Worm (Caenorhabditis elegans) whole organism, young adult: ENCODE measurements around the gene ins-13.

Experiments used
- B0019.2 ChIP-seq: fragments of 200-800 bp; sonication (Bioruptor generic); conservative IDR thresholded peaks from 2 replicates; pipeline ENCODE4 v1.3.6; 2022; ENCODE audit warnings: missing genetic modification reagents, missing genetic modification characterization, missing compliant biosample characterization
- B0261.1 ChIP-seq: sonication (generic microtip); optimal IDR thresholded peaks from 2 replicates; lab custom pipeline; 2016; ENCODE audit warnings: mild to moderate bottlenecking, missing genetic modification characterization, moderate library complexity, missing compliant biosample characterization
- D2030.7 ChIP-seq: fragments of 200-800 bp; sonication (Bioruptor generic); IDR thresholded peaks from 2 replicates; pipeline ENCODE4 v1.3.6; 2022; ENCODE audit warnings: missing genetic modification reagents, missing genetic modification characterization, missing compliant biosample characterization
- F55B11.4 ChIP-seq: sonication (generic microtip); optimal IDR thresholded peaks from 2 replicates; lab custom pipeline; 2016; ENCODE audit warnings: missing compliant biosample characterization, missing genetic modification characterization, borderline replicate concordance; ENCODE audit not compliant: insufficient read depth
- Y56A3A.18 ChIP-seq: fragments of 200-800 bp; sonication (Bioruptor generic); IDR thresholded peaks from 2 replicates; pipeline ENCODE4 v1.3.6; 2022; ENCODE audit warnings: missing genetic modification reagents, missing genetic modification characterization, missing compliant biosample characterization
- Y67H2A.10 ChIP-seq: fragments of 200-800 bp; sonication (Bioruptor generic); conservative IDR thresholded peaks from 2 replicates; pipeline ENCODE4 v1.3.6; 2022; ENCODE audit warnings: missing genetic modification reagents, missing genetic modification characterization, missing compliant biosample characterization
- Y79H2A.3 ChIP-seq: fragments of 200-800 bp; sonication (Bioruptor generic); conservative IDR thresholded peaks from 2 replicates; pipeline ENCODE4 v1.3.6; 2022; ENCODE audit warnings: missing genetic modification reagents, missing genetic modification characterization, missing compliant biosample characterization
- Y95B8A.8 ChIP-seq: fragments of 200-800 bp; sonication (Bioruptor generic); IDR thresholded peaks from 2 replicates; pipeline ENCODE4 v1.3.6; 2022; ENCODE audit warnings: missing genetic modification reagents, missing genetic modification characterization, missing compliant biosample characterization
- ZK185.1 ChIP-seq: sonication (generic microtip); optimal IDR thresholded peaks from 2 replicates; lab custom pipeline; 2016; ENCODE audit warnings: mild to moderate bottlenecking, missing genetic modification characterization, missing compliant biosample characterization; ENCODE audit not compliant: poor library complexity, severe bottlenecking
- akir-1 ChIP-seq: fragments of 200-800 bp; sonication (Bioruptor generic); optimal IDR thresholded peaks from 2 replicates; lab custom pipeline; 2018; ENCODE audit warnings: mild to moderate bottlenecking, missing genetic modification characterization, moderate library complexity, missing compliant biosample characterization
- ama-1 ChIP-seq, 3 experiments: fragments of 150-350 bp in 1 of 3; sonication (generic microtip) in 2 of 3; optimal IDR thresholded peaks; 2 replicates each; lab custom pipeline; 2014 to 2018; ENCODE audit warnings: missing biosample characterization in 2 of 3, missing genetic modification characterization in 2 of 3, missing genetic modification reagents in 2 of 3
- atf-7 ChIP-seq: sonication (generic microtip); optimal IDR thresholded peaks from 2 replicates; lab custom pipeline; 2017; ENCODE audit warnings: mild to moderate bottlenecking, missing genetic modification characterization, missing compliant biosample characterization
- attf-3 ChIP-seq: fragments of 200-800 bp; sonication (Bioruptor generic); conservative IDR thresholded peaks from 2 replicates; pipeline ENCODE4 v1.3.6; 2022; ENCODE audit warnings: missing genetic modification reagents, missing genetic modification characterization, missing compliant biosample characterization
- ccch-3 ChIP-seq: fragments of 200-800 bp; sonication (Bioruptor generic); optimal IDR thresholded peaks from 2 replicates; lab custom pipeline; 2018; ENCODE audit warnings: mild to moderate bottlenecking, missing genetic modification characterization, missing compliant biosample characterization
- cebp-1 ChIP-seq, 2 experiments: fragments of 200-800 bp in 1 of 2; sonication (Bioruptor generic) in 1 of 2; sonication (generic microtip) in 1 of 2; IDR thresholded peaks in 1 of 2; optimal IDR thresholded peaks in 1 of 2; 2 replicates each; pipeline versions ENCODE4 v1.3.6 to Lab custom; 2017 to 2022; ENCODE audit warnings: missing compliant biosample characterization in 2 of 2, missing genetic modification characterization in 2 of 2, mild to moderate bottlenecking in 1 of 2, missing genetic modification reagents in 1 of 2, moderate library complexity in 1 of 2
- ceh-79 ChIP-seq: sonication (generic microtip); optimal IDR thresholded peaks from 2 replicates; lab custom pipeline; 2017; ENCODE audit warnings: mild to moderate bottlenecking, missing genetic modification characterization, missing compliant biosample characterization
- dpl-1 ChIP-seq: fragments of 150-350 bp; optimal IDR thresholded peaks from 2 replicates; lab custom pipeline; 2014; ENCODE audit warnings: missing biosample characterization, missing genetic modification reagents, missing genetic modification characterization
- efl-1 ChIP-seq: fragments of 150-350 bp; optimal IDR thresholded peaks from 2 replicates; lab custom pipeline; 2014; ENCODE audit warnings: missing biosample characterization, missing genetic modification reagents, missing genetic modification characterization
- ets-4 ChIP-seq: fragments of 200-800 bp; sonication (Bioruptor generic); optimal IDR thresholded peaks from 2 replicates; lab custom pipeline; 2018; ENCODE audit warnings: mild to moderate bottlenecking, missing genetic modification characterization, missing compliant biosample characterization
- fkh-3 ChIP-seq: sonication (generic microtip); optimal IDR thresholded peaks from 2 replicates; lab custom pipeline; 2016; ENCODE audit warnings: mild to moderate bottlenecking, missing genetic modification characterization, missing compliant biosample characterization
- hmg-1.2 ChIP-seq: fragments of 200-800 bp; sonication (Bioruptor generic); IDR thresholded peaks from 2 replicates; pipeline ENCODE4 v1.3.6; 2022; ENCODE audit warnings: missing genetic modification reagents, missing genetic modification characterization, missing compliant biosample characterization
- let-526 ChIP-seq: fragments of 200-800 bp; sonication (Bioruptor generic); IDR thresholded peaks from 2 replicates; pipeline ENCODE4 v1.3.6; 2022; ENCODE audit warnings: missing genetic modification reagents, missing genetic modification characterization, missing compliant biosample characterization
- lin-26 ChIP-seq: fragments of 200-800 bp; sonication (Bioruptor generic); IDR thresholded peaks from 2 replicates; pipeline ENCODE4 v1.3.6; 2022; ENCODE audit warnings: missing genetic modification reagents, missing genetic modification characterization, missing compliant biosample characterization
- lin-35 ChIP-seq, 3 experiments: fragments of 150-350 bp in 2 of 3; sonication (generic microtip) in 1 of 3; optimal IDR thresholded peaks; 2 replicates each; lab custom pipeline; 2014 to 2018; ENCODE audit warnings: missing biosample characterization in 3 of 3, missing genetic modification characterization in 3 of 3, missing genetic modification reagents in 3 of 3
- lir-1 ChIP-seq: fragments of 200-800 bp; sonication (Bioruptor generic); conservative IDR thresholded peaks from 2 replicates; pipeline ENCODE4 v1.3.6; 2022; ENCODE audit warnings: missing genetic modification reagents, missing genetic modification characterization, missing compliant biosample characterization
- madf-3 ChIP-seq: fragments of 200-800 bp; sonication (Bioruptor generic); IDR thresholded peaks from 2 replicates; pipeline ENCODE4 v1.3.6; 2022; ENCODE audit warnings: missing genetic modification reagents, missing genetic modification characterization, missing compliant biosample characterization
- madf-6 ChIP-seq: fragments of 200-800 bp; sonication (Bioruptor generic); IDR thresholded peaks from 2 replicates; pipeline ENCODE4 v1.3.6; 2022; ENCODE audit warnings: missing genetic modification reagents, missing genetic modification characterization, missing compliant biosample characterization
- madf-8 ChIP-seq: fragments of 200-800 bp; sonication (Bioruptor generic); conservative IDR thresholded peaks from 2 replicates; pipeline ENCODE4 v1.3.6; 2022; ENCODE audit warnings: missing genetic modification reagents, missing genetic modification characterization, missing compliant biosample characterization
- nfya-2 ChIP-seq: fragments of 200-800 bp; sonication (Bioruptor generic); IDR thresholded peaks from 2 replicates; pipeline ENCODE4 v1.3.6; 2022; ENCODE audit warnings: missing genetic modification reagents, missing genetic modification characterization, missing compliant biosample characterization
- snpc-1.3 ChIP-seq: sonication (generic microtip); optimal IDR thresholded peaks from 2 replicates; lab custom pipeline; 2017; ENCODE audit warnings: missing genetic modification characterization, mild to moderate bottlenecking, missing compliant biosample characterization, antibody characterized with exemption, moderate library complexity, missing genotype, missing genetic modification reagents; ENCODE audit not compliant: insufficient read depth
- tbp1 ChIP-seq: fragments of 200-800 bp; sonication (Bioruptor generic); optimal IDR thresholded peaks from 2 replicates; lab custom pipeline; 2018; ENCODE audit warnings: mild to moderate bottlenecking, missing genetic modification characterization, missing compliant biosample characterization
- xnd-1 ChIP-seq: sonication (generic microtip); optimal IDR thresholded peaks from 2 replicates; lab custom pipeline; 2016; ENCODE audit warnings: missing genotype, missing genetic modification reagents, missing genetic modification characterization, missing compliant biosample characterization
- ztf-26 ChIP-seq: sonication (generic microtip); optimal IDR thresholded peaks from 2 replicates; lab custom pipeline; 2017; ENCODE audit warnings: missing genetic modification characterization, missing compliant biosample characterization

ins-13 gene

DNA sequence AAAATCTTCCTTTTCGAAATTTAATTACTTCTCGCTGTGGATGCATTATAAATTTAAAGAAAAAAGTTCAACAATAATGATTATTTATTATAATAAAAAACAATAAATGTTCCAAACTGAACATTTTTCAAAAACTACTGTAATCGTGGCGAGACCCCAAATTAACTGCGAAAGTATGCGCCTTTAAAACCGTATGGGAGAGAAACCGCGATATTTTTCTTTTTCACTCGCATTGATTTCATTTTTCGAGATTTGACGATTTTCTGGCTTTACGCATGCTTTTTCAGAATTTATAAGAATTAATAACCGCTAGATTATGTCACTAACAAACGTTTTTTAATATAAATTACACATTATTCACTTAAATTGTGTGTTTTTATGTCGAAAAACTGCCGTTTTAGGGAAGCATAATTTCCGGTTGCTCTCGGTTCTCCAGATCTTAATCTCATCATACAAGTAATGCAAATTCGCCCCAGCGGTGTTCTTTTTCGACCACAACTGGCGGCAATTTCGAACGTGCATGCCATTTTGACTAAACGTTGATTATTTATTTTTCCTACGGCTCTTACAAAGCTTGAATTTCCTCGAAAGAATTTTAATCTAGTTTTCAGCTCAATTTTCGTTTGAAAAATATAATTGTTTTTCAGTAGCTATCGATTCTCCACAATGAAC lies 43.5 kb downstream of the ins-13 start, which contains the start of gene F12A10.8 (continued):
- TF ChIP-seq B0019.2 (GFP tag; lab: Robert Waterston, UW) (no peak), snpc-1.3 (tag; lab: Kevin White, UChicago) (peak; percentile 1), lin-35 (GFP tag; optimal IDR thresholded peaks at IDR 0.05; lab: Kevin White, UChicago) (peak in 1 of 3 experiments; percentile 60), B0261.1 (tag; lab: Kevin White, UChicago) (no peak), tbp1 (GFP tag; lab: Kevin White, UChicago) (no peak), akir-1 (GFP tag; lab: Kevin White, UChicago) (no peak), lin-26 (no peak)

DNA sequence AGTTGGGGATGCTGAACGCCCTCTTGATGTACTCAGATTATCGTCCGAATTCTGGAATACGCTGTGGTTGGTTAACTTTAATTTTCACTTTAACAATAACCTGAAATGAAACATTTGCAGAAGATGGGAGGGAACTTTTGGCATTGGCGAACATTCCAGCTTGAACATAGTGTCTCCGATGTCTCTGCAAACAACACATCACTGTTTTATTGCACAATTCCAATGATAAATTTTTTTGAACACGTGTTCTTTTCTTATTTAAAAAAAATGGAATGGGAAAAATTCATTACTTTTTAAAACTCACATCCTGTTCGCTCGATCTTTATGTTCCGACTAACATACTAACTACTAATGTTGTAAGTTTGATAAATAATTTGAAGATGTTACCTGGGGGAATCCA lies 44.2 kb downstream of the ins-13 start, which contains the start of gene fzy-1:
TSS of gene fzy-1 (plus strand) at position 301 of the 400 bp plus-strand sequence.
- TF ChIP-seq atf-7 (tag; lab: Kevin White, UChicago) (no peak), Y67H2A.10 (no peak), Y95B8A.8 (no peak)
- TF ChIP-seq, all 124 proteins: peak for 0

DNA sequence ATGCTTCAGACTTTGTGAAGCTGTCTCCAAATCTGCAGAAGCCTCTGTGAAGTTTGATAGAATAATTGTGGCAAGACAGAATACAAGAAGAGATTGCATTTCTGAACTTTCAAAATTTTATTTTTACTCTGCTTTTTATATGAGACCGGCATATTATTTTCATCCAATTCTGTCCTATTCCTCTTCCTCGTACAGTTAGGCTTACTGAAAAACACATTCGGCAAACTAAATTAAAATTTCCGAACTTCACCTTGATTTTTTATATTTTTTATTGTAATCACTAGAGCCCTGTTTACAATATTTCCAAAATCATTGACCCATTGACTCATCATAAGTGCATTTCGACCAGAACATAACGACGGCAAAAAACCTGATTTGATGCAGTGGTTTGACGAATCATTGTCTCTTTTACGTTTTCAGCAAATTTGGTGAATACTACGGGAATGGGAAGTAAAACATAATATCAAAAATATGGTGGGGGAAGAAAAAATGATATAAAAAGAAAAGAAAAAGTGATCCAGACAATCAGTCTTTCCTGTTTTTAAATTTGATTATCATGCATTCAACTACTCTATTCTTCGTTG lies 46.4 kb downstream of the ins-13 start, which contains the start of the genes suex-1 and F12A10.9:
TSS of gene suex-1 (minus strand) at position 101 of the 584 bp plus-strand sequence.
TSS of gene F12A10.9 (plus strand) at position 534 of the 584 bp plus-strand sequence.
- no peak for TF ChIP-seq attf-3 (GFP tag; lab: Robert Waterston, UW)
- no peak for TF ChIP-seq Y79H2A.3
- TF ChIP-seq F55B11.4: no peak
- TF ChIP-seq, all 124 proteins: peak for 0

DNA sequence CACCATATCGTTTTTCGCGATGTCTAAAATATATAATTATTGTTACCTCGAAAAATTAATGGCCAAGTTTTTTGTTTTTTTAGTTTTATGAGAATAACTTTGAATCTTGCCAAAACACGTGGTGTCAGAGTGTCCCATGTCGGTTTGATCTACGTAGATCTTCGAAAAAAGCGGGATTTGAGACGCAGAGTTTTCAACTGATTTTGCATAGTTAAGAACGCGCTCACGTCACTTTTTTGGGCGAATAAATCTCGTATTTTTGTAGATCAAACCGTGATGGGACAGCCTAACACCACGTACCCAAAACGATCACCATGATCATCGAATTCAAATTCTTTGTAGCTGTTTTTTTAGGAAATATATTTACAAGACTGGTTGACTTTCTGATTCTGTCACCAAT lies 47.1 kb downstream of the ins-13 start:
- TF ChIP-seq madf-8 (GFP tag; lab: Robert Waterston, UW) (peak; percentile 33), cebp-1 (GFP tag; IDR thresholded peaks at IDR 0.05; lab: Robert Waterston, UW) (no peak), cebp-1 (tag; optimal IDR thresholded peaks at IDR 0.05; lab: Kevin White, UChicago) (no peak), lin-26 (0 out of 2 replicates have a peak, but pooled peaks have one; percentile 44), xnd-1 (tag; lab: Kevin White, UChicago) (peak; percentile 44), efl-1 (GFP tag; lab: Kevin White, UChicago) (peak; percentile 59), lir-1 (no peak), dpl-1 (GFP tag; lab: Kevin White, UChicago) (peak; percentile 14), madf-6 (GFP tag; lab: Robert Waterston, UW) (peak; percentile 83), madf-3 (peak; percentile 51; the same call in 1 of the 2 replicates), Y79H2A.3 (no peak), ama-1 (optimal IDR thresholded peaks at IDR 0.05; lab: Kevin White, UChicago) (no peak), ama-1 (GFP tag; optimal IDR thresholded peaks at IDR 0.05; lab: Kevin White, UChicago) (no peak), ceh-79 (tag; lab: Kevin White, UChicago) (no peak), fkh-3 (tag; lab: Kevin White, UChicago) (no peak), D2030.7 (0 out of 2 replicates have a peak, but pooled peaks have one; percentile 27), ZK185.1 (tag; lab: Kevin White, UChicago) (no peak), nfya-2 (GFP tag; lab: Robert Waterston, UW) (no peak), ztf-26 (no peak), let-526 (GFP tag; lab: Robert Waterston, UW) (no peak), Y56A3A.18 (GFP tag; lab: Robert Waterston, UW) (0 out of 2 replicates have a peak, but pooled peaks have one; percentile 42), ets-4 (GFP tag; lab: Kevin White, UChicago) (no peak), hmg-1.2 (GFP tag; lab: Robert Waterston, UW) (0 out of 2 replicates have a peak, but pooled peaks have one; percentile 18), ccch-3 (no peak)
- TF ChIP-seq, all 124 proteins: peak for 10
